Fruit fly (Drosophila melanogaster): ENCODE results near the gene PH4alphaPV.

DNA sequence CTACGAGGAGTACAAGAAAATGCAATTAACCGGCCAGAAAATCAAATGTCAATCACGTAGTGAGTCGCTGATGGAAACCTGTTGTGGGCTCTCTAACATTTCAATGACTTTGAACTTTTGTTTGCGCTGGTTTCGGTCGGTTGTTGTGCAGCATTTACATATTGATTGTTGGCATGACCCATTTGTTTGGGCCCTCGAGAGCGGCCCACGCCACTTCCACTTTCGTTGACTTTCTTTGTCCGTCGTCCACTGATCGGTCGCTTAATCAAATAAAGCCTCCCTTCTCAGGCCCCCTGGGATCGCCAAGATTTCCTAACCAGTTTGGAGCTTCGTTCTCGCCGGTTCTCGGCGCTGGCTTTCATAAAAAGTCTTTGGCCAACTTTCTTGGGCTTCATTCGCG lies 41.9 kb upstream of the PH4alphaPV start, which contains the start of gene Spn100A:
- TF ChIP-seq kay (GFP tag; ENCODE audit: borderline replicate concordance) (no peak), CG1620 (GFP tag; optimal IDR thresholded peaks at IDR 0.05) (no peak), CG7045 (GFP tag; optimal IDR thresholded peaks at IDR 0.05) (no peak), cic (GFP tag; optimal IDR thresholded peaks at IDR 0.05) (no peak), ovo (GFP tag; optimal IDR thresholded peaks at IDR 0.05) (no peak), cnc (optimal IDR thresholded peaks at IDR 0.05) (no peak)
